Worm (Caenorhabditis elegans) whole organism, midembryonic: ENCODE measurements around the gene C16B8.4.

ENCODE experiments used
- T22C8.4 ChIP-seq: fragments of 200-800 bp; sonication (Bioruptor generic); IDR thresholded peaks from 2 replicates; pipeline ENCODE4 v1.3.6; 2022; ENCODE audit warnings: missing genetic modification characterization, missing compliant biosample characterization
- klf-2 ChIP-seq: fragments of 200-800 bp; sonication (Bioruptor generic); conservative IDR thresholded peaks from 2 replicates; pipeline ENCODE4 v1.3.6; 2022; ENCODE audit warnings: missing genetic modification reagents, missing genetic modification characterization, missing compliant biosample characterization
- ztf-23 ChIP-seq: fragments of 200-800 bp; sonication (Bioruptor generic); IDR thresholded peaks from 2 replicates; pipeline ENCODE4 v1.3.6; 2022; ENCODE audit warnings: missing genetic modification reagents, missing genetic modification characterization, missing compliant biosample characterization
- ztf-29 ChIP-seq: fragments of 200-800 bp; sonication (Bioruptor generic); IDR thresholded peaks from 2 replicates; pipeline ENCODE4 v1.3.6; 2022; ENCODE audit warnings: missing genetic modification reagents, missing genetic modification characterization, missing compliant biosample characterization

ce11 chrX:3990495-3990894 lies 17.1 kb upstream of the C16B8.4 start:
- TF ChIP-seq klf-2 (GFP tag; lab: Robert Waterston, UW), result no peak
- TF ChIP-seq T22C8.4 (GFP tag; lab: Robert Waterston, UW), result no peak
- no peak for TF ChIP-seq ztf-29 (GFP tag; lab: Robert Waterston, UW)
- no peak for TF ChIP-seq ztf-23
